Fruit fly (Drosophila melanogaster): ENCODE data around the gene CG12531.

Gene CG12531

DNA sequence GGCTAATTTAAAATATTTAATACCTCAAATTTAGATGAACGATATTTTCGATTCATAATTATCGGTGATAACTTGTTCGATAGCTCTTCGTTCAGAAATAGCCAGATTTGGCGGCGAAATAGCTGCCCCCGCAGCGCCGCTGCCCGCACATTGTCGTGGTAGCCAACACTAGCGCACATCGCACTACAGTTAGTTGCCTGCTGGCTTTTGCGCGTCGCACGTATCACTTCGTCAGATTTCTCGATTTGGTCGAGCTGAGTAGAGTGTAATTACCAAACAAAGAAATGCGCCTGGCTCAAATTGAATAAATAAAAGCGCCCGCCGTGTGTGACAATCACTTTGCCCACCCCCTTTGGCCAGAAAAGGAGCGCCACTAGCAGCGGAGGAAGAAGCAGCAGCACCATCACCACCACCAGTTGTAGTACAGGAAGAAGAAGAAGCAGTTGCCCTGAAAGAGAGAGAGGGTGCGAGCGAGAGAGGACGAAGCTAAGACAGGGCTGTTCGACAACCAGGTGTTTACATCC, 32.0 kb downstream of the CG12531 start, which contains the start of gene Abcd3 (continued):
- no peak for TF ChIP-seq pum (GFP tag; optimal IDR thresholded peaks at IDR 0.05)
- peak; percentile 15 for TF ChIP-seq CG18262 (tag; optimal IDR thresholded peaks at IDR 0.05)
- TF ChIP-seq CG13123 (GFP tag; optimal IDR thresholded peaks at IDR 0.05), result no peak
- no peak for TF ChIP-seq slp2 (GFP tag; optimal IDR thresholded peaks at IDR 0.05)
- TF ChIP-seq pfk (GFP tag; optimal IDR thresholded peaks at IDR 0.05), result no peak
- no peak for TF ChIP-seq ab (GFP tag; optimal IDR thresholded peaks at IDR 0.05)
- TF ChIP-seq emc (GFP tag; optimal IDR thresholded peaks at IDR 0.05), result no peak
- TF ChIP-seq CG10565 (GFP tag; optimal IDR thresholded peaks at IDR 0.05), result no peak
- peak; percentile 73 for TF ChIP-seq CG34224 (GFP tag; IDR thresholded peaks at IDR 0.05; ENCODE audit: partially characterized antibody)
- no peak for TF ChIP-seq CG11695 (GFP tag; IDR thresholded peaks at IDR 0.05)
- TF ChIP-seq ind (GFP tag; optimal IDR thresholded peaks at IDR 0.05), result no peak
- TF ChIP-seq tna (GFP tag; IDR thresholded peaks at IDR 0.05; ENCODE audit: partially characterized antibody), result peak; percentile 68
- no peak for TF ChIP-seq CG43689 (GFP tag; IDR thresholded peaks at IDR 0.05)
- TF ChIP-seq Fer3 (tag; optimal IDR thresholded peaks at IDR 0.05), result no peak
- peak; percentile 6 for TF ChIP-seq wek (GFP tag; optimal IDR thresholded peaks at IDR 0.05)
- TF ChIP-seq pb (GFP tag; optimal IDR thresholded peaks at IDR 0.05), result peak; percentile 4
- TF ChIP-seq dati (GFP tag; IDR thresholded peaks at IDR 0.05), result no peak
- no peak for TF ChIP-seq Sox102F (GFP tag; optimal IDR thresholded peaks at IDR 0.05)
- no peak for TF ChIP-seq CG10462 (GFP tag; optimal IDR thresholded peaks at IDR 0.05)
- no peak for TF ChIP-seq Gsc (GFP tag; IDR thresholded peaks at IDR 0.05)
- no peak for TF ChIP-seq fu2 (GFP tag; optimal IDR thresholded peaks at IDR 0.05)
- no peak; the same call in 3 of the 4 replicates for TF ChIP-seq Gug (GFP tag; IDR thresholded peaks at IDR 0.05)
- no peak for TF ChIP-seq sqz (GFP tag; optimal IDR thresholded peaks at IDR 0.05)
- peak; percentile 60 for TF ChIP-seq CG9932 (GFP tag; IDR thresholded peaks at IDR 0.05)
- TF ChIP-seq CG12155 (GFP tag; optimal IDR thresholded peaks at IDR 0.05), result peak; percentile 8
- TF ChIP-seq ssp (GFP tag; IDR thresholded peaks at IDR 0.05), result no peak
- TF ChIP-seq CG18599 (GFP tag; optimal IDR thresholded peaks at IDR 0.05), result peak; percentile 66
- TF ChIP-seq CG10959 (GFP tag; IDR thresholded peaks at IDR 0.05), result no peak
- no peak for TF ChIP-seq H2.0 (GFP tag; IDR thresholded peaks at IDR 0.05)
- TF ChIP-seq CG8281 (tag; optimal IDR thresholded peaks at IDR 0.05), result no peak
- peak; percentile 78 for TF ChIP-seq CG13287 (GFP tag; IDR thresholded peaks at IDR 0.05; ENCODE audit: partially characterized antibody)
- peak; percentile 50 for TF ChIP-seq MBD-R2 (GFP tag; IDR thresholded peaks at IDR 0.05)
- no peak for TF ChIP-seq fd102C (GFP tag; optimal IDR thresholded peaks at IDR 0.05)
- TF ChIP-seq bcd (GFP tag; optimal IDR thresholded peaks at IDR 0.05), result peak; percentile 12
- no peak for TF ChIP-seq Lpt (GFP tag; optimal IDR thresholded peaks at IDR 0.05)
- no peak for TF ChIP-seq sima (GFP tag; optimal IDR thresholded peaks at IDR 0.05)
- TF ChIP-seq hbn (GFP tag; IDR thresholded peaks at IDR 0.05; ENCODE audit: partially characterized antibody), result peak; percentile 51
- TF ChIP-seq Oaz (GFP tag; IDR thresholded peaks at IDR 0.05), result no peak
- TF ChIP-seq Dp (GFP tag; optimal IDR thresholded peaks at IDR 0.05), result peak; percentile 46
- peak; percentile 28 for TF ChIP-seq HHEX (GFP tag; optimal IDR thresholded peaks at IDR 0.05)
- TF ChIP-seq Chrac-16 (GFP tag; optimal IDR thresholded peaks at IDR 0.05), result no peak
- no peak for TF ChIP-seq Taf1 (GFP tag; IDR thresholded peaks at IDR 0.05)
- no peak for TF ChIP-seq oc (tag; optimal IDR thresholded peaks at IDR 0.05)
- peak; percentile 23 for TF ChIP-seq CG18619 (GFP tag; optimal IDR thresholded peaks at IDR 0.05)
- peak; percentile 71 for TF ChIP-seq unc-4 (GFP tag; IDR thresholded peaks at IDR 0.05; ENCODE audit: partially characterized antibody)
- TF ChIP-seq CG4328 (GFP tag; optimal IDR thresholded peaks at IDR 0.05), result peak; percentile 1
- no peak for TF ChIP-seq Spps (tag; optimal IDR thresholded peaks at IDR 0.05)
- no peak for TF ChIP-seq CG30403 (GFP tag; optimal IDR thresholded peaks at IDR 0.05)
- TF ChIP-seq Atf-2 (GFP tag; optimal IDR thresholded peaks at IDR 0.05), result no peak
- TF ChIP-seq NfI (GFP tag; optimal IDR thresholded peaks at IDR 0.05), result peak; percentile 19
- peak; percentile 100 for TF ChIP-seq CG3281 (GFP tag; optimal IDR thresholded peaks at IDR 0.05)
